Worm (Caenorhabditis elegans) whole organism, midembryonic: ENCODE results near the gene C50F4.1.

ENCODE experiments used
- T22C8.4 ChIP-seq: fragments of 200-800 bp; sonication (Bioruptor generic); IDR thresholded peaks from 2 replicates; pipeline ENCODE4 v1.3.6; 2022; ENCODE audit warnings: missing genetic modification characterization, missing compliant biosample characterization
- cog-1 ChIP-seq: sonication (generic microtip); optimal IDR thresholded peaks from 2 replicates; lab custom pipeline; 2016; ENCODE audit warnings: missing genetic modification characterization, missing compliant biosample characterization
- flt-1 ChIP-seq: fragments of 200-800 bp; sonication (Bioruptor generic); IDR thresholded peaks from 2 replicates; pipeline ENCODE4 v1.3.6; 2022; ENCODE audit warnings: missing genetic modification characterization, missing compliant biosample characterization
- klf-2 ChIP-seq: fragments of 200-800 bp; sonication (Bioruptor generic); conservative IDR thresholded peaks from 2 replicates; pipeline ENCODE4 v1.3.6; 2022; ENCODE audit warnings: missing genetic modification reagents, missing genetic modification characterization, missing compliant biosample characterization
- med-1 ChIP-seq: sonication (generic microtip); optimal IDR thresholded peaks from 2 replicates; lab custom pipeline; 2017; ENCODE audit warnings: missing genetic modification characterization, mild to moderate bottlenecking, missing compliant biosample characterization, antibody characterized with exemption, missing genetic modification reagents; ENCODE audit not compliant: insufficient read depth
- ref-1 ChIP-seq: fragments of 200-800 bp; sonication (Bioruptor generic); conservative IDR thresholded peaks from 2 replicates; pipeline ENCODE4 v1.3.6; 2022; ENCODE audit warnings: missing genetic modification reagents, missing genetic modification characterization, missing compliant biosample characterization
- tab-1 ChIP-seq: fragments of 200-800 bp; sonication (Bioruptor generic); IDR thresholded peaks from 2 replicates; pipeline ENCODE4 v1.3.6; 2022; ENCODE audit warnings: missing genetic modification characterization, missing compliant biosample characterization
- ztf-23 ChIP-seq: fragments of 200-800 bp; sonication (Bioruptor generic); IDR thresholded peaks from 2 replicates; pipeline ENCODE4 v1.3.6; 2022; ENCODE audit warnings: missing genetic modification reagents, missing genetic modification characterization, missing compliant biosample characterization
- ztf-29 ChIP-seq: fragments of 200-800 bp; sonication (Bioruptor generic); IDR thresholded peaks from 2 replicates; pipeline ENCODE4 v1.3.6; 2022; ENCODE audit warnings: missing genetic modification reagents, missing genetic modification characterization, missing compliant biosample characterization

C50F4.1 gene

DNA sequence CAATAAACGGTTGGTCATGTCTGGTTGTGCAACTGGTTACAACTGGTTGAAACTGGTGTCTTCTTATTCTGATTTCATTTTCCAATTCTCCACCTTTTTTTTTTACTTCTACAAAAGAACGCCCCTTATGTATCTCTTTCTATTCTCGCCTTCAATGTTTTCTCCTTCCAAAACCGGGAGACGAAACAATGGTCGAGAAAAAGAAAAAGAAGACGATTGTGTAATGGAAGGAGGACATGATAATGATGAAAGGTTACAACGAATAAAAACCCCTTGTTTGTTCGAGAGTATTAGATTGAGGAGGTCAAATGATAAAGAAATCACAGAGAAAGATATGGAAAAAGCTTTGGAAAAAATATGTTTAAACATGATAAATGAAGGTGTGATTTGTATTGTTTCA lies 7.8 kb upstream of the C50F4.1 start, which contains the start of gene C50F4.8:
C50F4.8 (minus strand) TSS at position 28 of the 400 bp plus-strand sequence.
- TF ChIP-seq tab-1 (no peak), cog-1 (tag; lab: Kevin White, UChicago) (no peak), klf-2 (no peak), T22C8.4 (GFP tag; lab: Robert Waterston, UW) (no peak), ref-1 (GFP tag; lab: Robert Waterston, UW) (no peak), ztf-29 (GFP tag; lab: Robert Waterston, UW) (no peak), flt-1 (GFP tag; lab: Robert Waterston, UW) (no peak), ztf-23 (GFP tag; lab: Robert Waterston, UW) (no peak), med-1 (GFP tag; lab: Kevin White, UChicago) (no peak)

DNA sequence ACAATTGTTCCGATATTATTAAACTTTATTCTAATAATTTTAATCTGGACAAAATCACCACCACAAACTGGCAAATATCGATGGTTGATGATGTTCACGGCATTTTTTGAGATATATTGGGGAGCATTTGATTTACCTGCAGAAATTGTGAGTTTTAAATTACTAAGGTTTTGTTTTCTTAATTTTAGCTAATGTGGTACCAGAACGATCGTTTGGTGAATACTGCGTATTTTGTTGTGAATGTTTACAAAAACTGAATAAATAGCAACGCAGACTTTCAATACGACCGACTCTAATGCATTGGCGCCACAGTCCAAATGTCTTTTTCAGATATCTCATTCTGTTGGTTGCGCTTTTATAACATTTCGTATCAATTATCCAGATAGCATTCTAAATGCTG lies 4.9 kb upstream of the C50F4.1 start:
- TF ChIP-seq klf-2 (no peak), cog-1 (tag; lab: Kevin White, UChicago) (no peak), med-1 (GFP tag; lab: Kevin White, UChicago) (no peak), ref-1 (GFP tag; lab: Robert Waterston, UW) (no peak), ztf-23 (GFP tag; lab: Robert Waterston, UW) (no peak), tab-1 (no peak), ztf-29 (GFP tag; lab: Robert Waterston, UW) (no peak), flt-1 (GFP tag; lab: Robert Waterston, UW) (no peak), T22C8.4 (GFP tag; lab: Robert Waterston, UW) (no peak)

DNA sequence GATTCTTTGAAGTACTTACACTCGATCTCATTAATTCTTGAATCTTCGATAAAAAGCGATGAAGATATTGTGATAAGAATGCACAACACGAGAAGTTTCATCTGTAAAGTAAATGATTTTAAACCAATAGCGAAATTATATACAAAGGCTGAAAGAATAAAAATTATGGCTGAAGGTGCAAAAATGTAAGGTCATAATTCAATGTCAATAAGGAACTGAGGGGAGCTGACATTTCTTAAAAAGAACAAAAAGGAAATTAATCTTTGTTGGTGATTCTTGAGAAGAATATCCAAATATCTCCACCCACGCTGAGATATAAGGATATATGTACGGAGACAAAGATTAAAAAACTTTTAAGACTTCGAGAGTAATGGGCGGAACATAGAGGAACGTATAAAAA lies 2.5 kb upstream of the C50F4.1 start, which contains the start of gene C50F4.9:
C50F4.9 (minus strand) TSS at position 101 of the 400 bp plus-strand sequence.
- TF ChIP-seq klf-2 (no peak), cog-1 (tag; lab: Kevin White, UChicago) (no peak), tab-1 (no peak), flt-1 (GFP tag; lab: Robert Waterston, UW) (no peak), ztf-23 (GFP tag; lab: Robert Waterston, UW) (no peak), T22C8.4 (GFP tag; lab: Robert Waterston, UW) (no peak), ref-1 (GFP tag; lab: Robert Waterston, UW) (no peak), ztf-29 (GFP tag; lab: Robert Waterston, UW) (no peak), med-1 (GFP tag; lab: Kevin White, UChicago) (no peak)

DNA sequence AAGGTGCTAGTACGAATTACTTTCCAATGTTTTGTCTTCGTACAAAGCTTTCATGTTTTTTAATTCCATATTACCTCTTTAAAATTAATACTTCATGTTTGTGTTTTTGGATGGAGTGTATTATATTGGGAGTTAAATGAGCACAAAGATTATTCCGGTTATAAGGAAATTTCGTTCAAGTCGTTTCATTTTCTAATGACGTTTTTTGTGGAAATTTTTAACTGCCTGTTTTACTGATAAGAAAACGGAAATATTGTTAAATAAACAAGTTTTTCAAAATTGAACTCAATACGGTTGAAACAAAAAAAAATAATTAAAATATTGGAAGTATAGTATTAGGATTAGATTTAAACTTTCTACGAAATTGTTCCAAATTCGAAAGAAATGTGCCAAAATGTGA lies 744 bp downstream of the C50F4.1 start:
- no peak for TF ChIP-seq flt-1 (GFP tag; lab: Robert Waterston, UW)
- no peak for TF ChIP-seq T22C8.4 (GFP tag; lab: Robert Waterston, UW)
- no peak for TF ChIP-seq ztf-23 (GFP tag; lab: Robert Waterston, UW)
- no peak for TF ChIP-seq cog-1 (tag; lab: Kevin White, UChicago)
- no peak for TF ChIP-seq klf-2
- no peak for TF ChIP-seq med-1 (GFP tag; lab: Kevin White, UChicago)
- no peak for TF ChIP-seq ztf-29 (GFP tag; lab: Robert Waterston, UW)
- no peak for TF ChIP-seq tab-1
- TF ChIP-seq ref-1 (GFP tag; lab: Robert Waterston, UW): no peak

DNA sequence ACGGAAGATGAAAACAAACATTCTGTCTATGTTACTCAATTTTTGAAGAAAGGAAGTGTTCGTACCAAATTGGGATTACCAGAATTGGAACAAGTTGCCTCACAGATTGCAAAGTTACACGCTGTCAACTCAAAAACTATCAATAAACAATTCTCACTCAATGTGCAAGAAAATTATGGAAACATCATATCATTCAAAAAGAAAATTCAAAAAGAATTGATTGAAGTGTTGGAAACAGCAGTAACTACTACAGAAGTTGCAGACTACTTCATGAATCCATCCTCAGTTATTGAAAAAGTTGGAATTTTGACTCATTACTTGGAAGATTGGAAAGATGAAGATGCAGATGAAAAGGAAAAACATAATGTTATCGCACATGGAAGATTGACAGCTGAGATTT lies 1.4 kb downstream of the C50F4.1 start:
- TF ChIP-seq cog-1 (tag; lab: Kevin White, UChicago) (no peak), klf-2 (no peak), T22C8.4 (GFP tag; lab: Robert Waterston, UW) (no peak), tab-1 (no peak), med-1 (GFP tag; lab: Kevin White, UChicago) (no peak), flt-1 (GFP tag; lab: Robert Waterston, UW) (no peak), ztf-29 (GFP tag; lab: Robert Waterston, UW) (no peak), ztf-23 (GFP tag; lab: Robert Waterston, UW) (no peak), ref-1 (GFP tag; lab: Robert Waterston, UW) (no peak)

DNA sequence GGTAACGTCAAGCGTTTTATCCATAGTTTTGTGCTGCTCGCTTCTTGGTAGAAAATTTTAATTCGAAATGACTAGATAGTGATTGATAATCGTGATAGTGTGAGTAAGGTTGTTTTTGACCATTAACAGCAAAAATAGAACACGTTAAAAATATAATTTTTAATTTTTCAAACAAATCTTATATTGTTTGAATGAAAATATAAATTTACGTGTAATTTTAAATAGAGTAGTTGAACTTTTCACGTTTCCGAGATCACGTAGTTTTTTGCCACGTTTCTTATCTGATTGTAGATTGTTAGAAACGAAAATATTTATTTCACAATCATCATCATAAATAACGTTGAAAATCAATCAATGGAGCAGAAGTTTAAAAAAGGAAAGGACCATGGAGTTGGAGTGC lies 4.9 kb downstream of the C50F4.1 start, which contains the start of the genes C50F4.10 and pfk-1.2:
C50F4.10 (minus strand) TSS at position 101 of the 400 bp plus-strand sequence.
pfk-1.2 (plus strand) TSS at position 325 of the 400 bp plus-strand sequence.
- TF ChIP-seq med-1 (GFP tag; lab: Kevin White, UChicago): no peak
- TF ChIP-seq ref-1 (GFP tag; lab: Robert Waterston, UW): no peak
- TF ChIP-seq tab-1: no peak
- TF ChIP-seq flt-1 (GFP tag; lab: Robert Waterston, UW): no peak
- no peak for TF ChIP-seq cog-1 (tag; lab: Kevin White, UChicago)
- no peak for TF ChIP-seq ztf-23 (GFP tag; lab: Robert Waterston, UW)
- no peak for TF ChIP-seq ztf-29 (GFP tag; lab: Robert Waterston, UW)
- TF ChIP-seq klf-2: no peak
- TF ChIP-seq T22C8.4 (GFP tag; lab: Robert Waterston, UW): no peak

DNA sequence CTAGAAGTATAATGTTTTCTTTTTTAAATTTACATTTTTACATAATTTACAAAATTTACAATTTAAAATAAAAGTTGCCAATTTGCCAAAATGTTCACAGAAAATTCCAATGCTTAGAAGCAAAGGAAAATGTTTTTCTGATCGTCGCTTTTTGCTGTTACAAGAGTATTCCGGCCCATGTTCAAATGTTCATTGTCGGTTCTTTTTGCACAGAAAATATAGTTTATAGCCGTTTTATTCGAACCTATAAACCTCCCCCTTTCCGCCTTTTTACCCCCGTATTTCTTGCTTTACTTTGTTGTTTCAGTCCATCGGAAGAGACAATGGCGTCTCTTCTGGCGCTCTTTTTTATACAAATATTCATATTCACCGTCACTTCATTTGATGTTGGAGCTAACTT lies 8.0 kb downstream of the C50F4.1 start, which contains the start of gene tag-329:
tag-329 (plus strand) TSS at position 301 of the 400 bp plus-strand sequence.
- TF ChIP-seq ztf-23 (GFP tag; lab: Robert Waterston, UW): no peak
- no peak for TF ChIP-seq tab-1
- TF ChIP-seq flt-1 (GFP tag; lab: Robert Waterston, UW): no peak
- TF ChIP-seq ztf-29 (GFP tag; lab: Robert Waterston, UW): no peak
- TF ChIP-seq ref-1 (GFP tag; lab: Robert Waterston, UW): no peak
- no peak for TF ChIP-seq klf-2
- no peak for TF ChIP-seq med-1 (GFP tag; lab: Kevin White, UChicago)
- no peak for TF ChIP-seq cog-1 (tag; lab: Kevin White, UChicago)
- TF ChIP-seq T22C8.4 (GFP tag; lab: Robert Waterston, UW): no peak

DNA sequence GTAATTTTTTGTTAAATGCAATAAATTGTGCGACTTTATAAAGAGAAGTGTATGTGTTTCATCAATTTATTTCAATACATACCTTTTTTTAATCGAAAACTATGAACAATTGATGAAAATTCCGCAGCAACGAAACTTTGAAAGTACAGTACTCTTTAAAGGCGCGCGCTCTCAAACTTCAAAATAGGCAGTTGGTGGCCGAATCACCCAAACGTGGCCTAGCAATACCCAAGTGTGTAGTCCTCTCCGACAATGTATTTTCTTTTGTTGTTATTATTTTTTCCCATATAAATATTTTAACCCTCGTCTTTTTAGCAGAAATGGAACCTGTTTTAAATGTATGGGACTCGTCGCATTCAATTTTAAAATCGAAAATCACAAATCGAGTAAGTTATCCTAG lies 9.9 kb downstream of the C50F4.1 start, which contains the start of gene C50F4.4:
C50F4.4 (plus strand) TSS at position 267 of the 400 bp plus-strand sequence.
- TF ChIP-seq ztf-23 (GFP tag; lab: Robert Waterston, UW) (0 out of 2 replicates have a peak, but pooled peaks have one; percentile 15), ztf-29 (GFP tag; lab: Robert Waterston, UW) (no peak)

DNA sequence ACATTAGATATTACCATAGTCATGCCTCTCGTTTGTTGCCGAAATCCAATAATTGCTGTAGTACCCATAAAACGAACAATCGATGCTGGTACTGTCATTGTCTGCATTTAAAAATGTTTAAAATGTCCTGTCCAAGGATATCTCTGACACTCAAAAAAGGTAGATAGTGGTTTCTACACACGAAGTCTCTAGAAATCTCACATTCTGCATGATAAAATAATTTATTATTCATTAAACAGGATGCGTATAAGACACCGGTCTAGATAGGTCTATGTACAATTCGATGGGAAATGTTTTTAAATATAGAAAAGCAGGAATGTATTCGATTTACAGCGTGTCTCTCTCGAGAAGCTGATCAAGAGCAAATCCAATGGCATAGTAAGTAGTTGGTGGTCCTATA lies 13.0 kb downstream of the C50F4.1 start, which contains the start of gene C50F4.12:
C50F4.12 (minus strand) TSS at position 101 of the 400 bp plus-strand sequence.
- TF ChIP-seq flt-1 (GFP tag; lab: Robert Waterston, UW): no peak
- no peak for TF ChIP-seq cog-1 (tag; lab: Kevin White, UChicago)
- no peak for TF ChIP-seq ztf-23 (GFP tag; lab: Robert Waterston, UW)
